Fruit fly (Drosophila melanogaster) whole organism, embryonic: ENCODE results near the gene CG14642.

Experiments used
- Aef1 ChIP-seq: fragments of 200-800 bp; sonication (Bioruptor generic); IDR thresholded peaks from 3 replicates; pipeline ENCODE4 v1.3.6; 2022; ENCODE audit warnings: missing biosample characterization, missing genetic modification characterization
- Asciz ChIP-seq: fragments of 200-800 bp; sonication (Bioruptor generic); optimal IDR thresholded peaks from 2 replicates; lab custom pipeline; 2017; ENCODE audit warnings: missing biosample characterization, mild to moderate bottlenecking, missing genetic modification characterization, missing genetic modification reagents
- B-H2 ChIP-seq: fragments of 200-800 bp; sonication (Bioruptor generic); optimal IDR thresholded peaks from 2 replicates; lab custom pipeline; 2018; ENCODE audit warnings: missing biosample characterization, mild to moderate bottlenecking, missing genetic modification characterization
- BEAF-32 ChIP-seq: fragments of 200-800 bp; sonication (Bioruptor generic); optimal IDR thresholded peaks from 3 replicates; lab custom pipeline; 2017; ENCODE audit warnings: missing biosample characterization, missing genetic modification characterization, mild to moderate bottlenecking, moderate library complexity, missing genetic modification reagents
- CG10543 ChIP-seq: fragments of 200-800 bp; sonication (Bioruptor generic); optimal IDR thresholded peaks from 3 replicates; lab custom pipeline; 2017; ENCODE audit warnings: missing biosample characterization, mild to moderate bottlenecking, missing genetic modification characterization, moderate library complexity
- CG10959 ChIP-seq: fragments of 200-800 bp; sonication (Bioruptor generic); IDR thresholded peaks from 2 replicates; pipeline ENCODE4 v1.3.6; 2022; ENCODE audit warnings: missing biosample characterization, missing genetic modification characterization
- CG11560 ChIP-seq: fragments of 200-800 bp; sonication (Bioruptor generic); IDR thresholded peaks from 3 replicates; pipeline ENCODE4 v1.3.6; 2022; ENCODE audit warnings: missing biosample characterization, missing genetic modification characterization
- CG12155 ChIP-seq: fragments of 200-800 bp; sonication (Bioruptor generic); optimal IDR thresholded peaks from 3 replicates; lab custom pipeline; 2016; ENCODE audit warnings: missing biosample characterization, missing genetic modification characterization
- CG15073 ChIP-seq: fragments of 200-800 bp; sonication (Bioruptor generic); optimal IDR thresholded peaks from 2 replicates; lab custom pipeline; 2016; ENCODE audit warnings: missing biosample characterization, missing genetic modification characterization
- CG18011 ChIP-seq: fragments of 200-800 bp; sonication (Bioruptor generic); optimal IDR thresholded peaks from 2 replicates; lab custom pipeline; 2017; ENCODE audit warnings: missing biosample characterization, missing genetic modification characterization, mild to moderate bottlenecking, moderate library complexity, missing genotype
- CG18619 ChIP-seq: fragments of 200-800 bp; sonication (Bioruptor generic); optimal IDR thresholded peaks from 3 replicates; lab custom pipeline; 2017; ENCODE audit warnings: missing biosample characterization, mild to moderate bottlenecking, missing genetic modification characterization
- CG2116 ChIP-seq: fragments of 200-800 bp; sonication (Bioruptor generic); optimal IDR thresholded peaks from 3 replicates; lab custom pipeline; 2018; ENCODE audit warnings: missing biosample characterization, mild to moderate bottlenecking, missing genetic modification characterization
- CG3995 ChIP-seq: fragments of 200-800 bp; sonication (Bioruptor generic); optimal IDR thresholded peaks from 3 replicates; lab custom pipeline; 2016; ENCODE audit warnings: missing biosample characterization, missing genetic modification characterization
- CG7928 ChIP-seq: fragments of 200-800 bp; sonication (Bioruptor generic); optimal IDR thresholded peaks from 2 replicates; lab custom pipeline; 2017; ENCODE audit warnings: missing biosample characterization, mild to moderate bottlenecking, missing genetic modification characterization
- CG7963 ChIP-seq: fragments of 200-800 bp; sonication (Bioruptor generic); IDR thresholded peaks from 3 replicates; pipeline ENCODE4 v1.3.6; 2022; ENCODE audit warnings: missing biosample characterization, missing genetic modification characterization; ENCODE audit not compliant: partially characterized antibody
- CG8281 ChIP-seq: fragments of 200-800 bp; sonication (Bioruptor generic); optimal IDR thresholded peaks from 2 replicates; lab custom pipeline; 2018; ENCODE audit warnings: missing biosample characterization, mild to moderate bottlenecking, missing genetic modification characterization, moderate library complexity
- CG8359 ChIP-seq: fragments of 200-800 bp; sonication (Bioruptor generic); optimal IDR thresholded peaks from 2 replicates; lab custom pipeline; 2017; ENCODE audit warnings: missing biosample characterization, mild to moderate bottlenecking, missing genetic modification characterization, borderline replicate concordance
- CG8924 ChIP-seq: fragments of 200-800 bp; optimal IDR thresholded peaks from 3 replicates; lab custom pipeline; 2019; ENCODE audit warnings: missing biosample characterization, mild to moderate bottlenecking, missing genetic modification characterization, moderate library complexity
- D ChIP-seq, 2 experiments: fragments of 200-800 bp in 1 of 2; fragments of >200 bp in 1 of 2; sonication (Bioruptor generic) in 1 of 2; optimal IDR thresholded peaks; 2 replicates in 1 of 2; 3 replicates in 1 of 2; lab custom pipeline; 2017; ENCODE audit warnings: mild to moderate bottlenecking in 1 of 2, missing biosample characterization in 1 of 2, missing genetic modification characterization in 1 of 2, missing genetic modification reagents in 1 of 2
- D19B ChIP-seq: fragments of 200-800 bp; sonication (Bioruptor generic); optimal IDR thresholded peaks from 2 replicates; lab custom pipeline; 2017; ENCODE audit warnings: missing biosample characterization, mild to moderate bottlenecking, missing genetic modification characterization
- Dip3 ChIP-seq: fragments of 200-800 bp; sonication (Bioruptor generic); optimal IDR thresholded peaks from 3 replicates; lab custom pipeline; 2016; ENCODE audit warnings: missing biosample characterization, missing genetic modification characterization
- Ets65A ChIP-seq: fragments of 200-800 bp; sonication (Bioruptor generic); peaks from one replicate; lab custom pipeline; 2016; ENCODE audit warnings: missing biosample characterization, missing genetic modification characterization
- HLH54F ChIP-seq: fragments of 200-800 bp; sonication (Bioruptor generic); optimal IDR thresholded peaks from 3 replicates; lab custom pipeline; 2016; ENCODE audit warnings: missing biosample characterization, missing genetic modification characterization
- Lim3 ChIP-seq: fragments of 200-800 bp; sonication (Bioruptor generic); IDR thresholded peaks from 2 replicates; pipeline ENCODE4 v1.3.6; 2022; ENCODE audit warnings: missing biosample characterization, missing genetic modification characterization
- Meics ChIP-seq: fragments of 200-800 bp; sonication (Bioruptor generic); optimal IDR thresholded peaks from 2 replicates; lab custom pipeline; 2017; ENCODE audit warnings: missing biosample characterization, mild to moderate bottlenecking, missing genetic modification characterization
- NC2β ChIP-seq: fragments of 200-800 bp; sonication (Bioruptor generic); optimal IDR thresholded peaks from 2 replicates; lab custom pipeline; 2016; ENCODE audit warnings: missing biosample characterization, missing genetic modification characterization
- NK7.1 ChIP-seq: fragments of 200-800 bp; sonication (Bioruptor generic); optimal IDR thresholded peaks from 3 replicates; lab custom pipeline; 2016; ENCODE audit warnings: missing biosample characterization, missing genetic modification characterization
- Xbp1 ChIP-seq: fragments of 200-800 bp; sonication (Bioruptor generic); optimal IDR thresholded peaks from 3 replicates; lab custom pipeline; 2016; ENCODE audit warnings: missing biosample characterization, mild to moderate bottlenecking, missing genetic modification characterization
- Xrp1 ChIP-seq: fragments of 200-800 bp; sonication (Bioruptor generic); IDR thresholded peaks from 2 replicates; pipeline ENCODE4 v1.3.6; 2022; ENCODE audit warnings: missing biosample characterization, missing genetic modification characterization
- bab2 ChIP-seq: fragments of 200-800 bp; sonication (Bioruptor generic); optimal IDR thresholded peaks from 2 replicates; lab custom pipeline; 2016; ENCODE audit warnings: missing biosample characterization, missing genetic modification characterization
- cas ChIP-seq: fragments of 200-800 bp; sonication (Bioruptor generic); IDR thresholded peaks from 2 replicates; pipeline ENCODE4 v1.3.6; 2022; ENCODE audit warnings: missing biosample characterization, missing genetic modification characterization
- chm ChIP-seq: fragments of 200-800 bp; sonication (Bioruptor generic); IDR thresholded peaks from 2 replicates; pipeline ENCODE4 v1.3.6; 2022; ENCODE audit warnings: missing biosample characterization, missing genetic modification characterization
- crc ChIP-seq: fragments of 200-800 bp; sonication (Bioruptor generic); optimal IDR thresholded peaks from 2 replicates; lab custom pipeline; 2016; ENCODE audit warnings: missing biosample characterization, missing genetic modification characterization
- dysf ChIP-seq: fragments of 200-800 bp; sonication (Bioruptor generic); IDR thresholded peaks from 3 replicates; pipeline ENCODE4 v1.3.6; 2022; ENCODE audit warnings: missing biosample characterization, missing genetic modification characterization
- emc ChIP-seq: fragments of 200-800 bp; sonication (Bioruptor generic); optimal IDR thresholded peaks from 2 replicates; lab custom pipeline; 2016; ENCODE audit warnings: missing biosample characterization, missing genetic modification characterization
- hth ChIP-seq: fragments of >200 bp; optimal IDR thresholded peaks from 2 replicates; lab custom pipeline; 2017; ENCODE audit warnings: inconsistent platforms
- kay ChIP-seq: fragments of 200-800 bp; sonication (Bioruptor generic); optimal IDR thresholded peaks from 2 replicates; lab custom pipeline; 2016; ENCODE audit warnings: missing biosample characterization, missing genetic modification characterization
- klu ChIP-seq: fragments of 200-800 bp; sonication (Bioruptor generic); IDR thresholded peaks from 2 replicates; pipeline ENCODE4 v1.3.6; 2022; ENCODE audit warnings: missing biosample characterization, missing genetic modification characterization
- pfk ChIP-seq: fragments of 200-800 bp; sonication (Bioruptor generic); optimal IDR thresholded peaks from 2 replicates; lab custom pipeline; 2018; ENCODE audit warnings: missing biosample characterization, mild to moderate bottlenecking, missing genetic modification characterization, moderate library complexity
- pros ChIP-seq: fragments of 200-800 bp; sonication (Bioruptor generic); optimal IDR thresholded peaks from 3 replicates; lab custom pipeline; 2019; ENCODE audit warnings: missing biosample characterization, mild to moderate bottlenecking, missing genetic modification characterization, moderate library complexity
- pzg ChIP-seq: fragments of 200-800 bp; sonication (Bioruptor generic); optimal IDR thresholded peaks from 3 replicates; lab custom pipeline; 2018; ENCODE audit warnings: missing biosample characterization, mild to moderate bottlenecking, missing genetic modification characterization, moderate library complexity
- schlank ChIP-seq: fragments of 200-800 bp; sonication (Bioruptor generic); optimal IDR thresholded peaks from 2 replicates; lab custom pipeline; 2018; ENCODE audit warnings: missing biosample characterization, mild to moderate bottlenecking, missing genetic modification characterization
- sima ChIP-seq: fragments of 200-800 bp; sonication (Bioruptor generic); optimal IDR thresholded peaks from 2 replicates; lab custom pipeline; 2016; ENCODE audit warnings: missing biosample characterization, missing genetic modification characterization
- stwl ChIP-seq: fragments of 200-800 bp; sonication (Bioruptor generic); optimal IDR thresholded peaks from 3 replicates; lab custom pipeline; 2018; ENCODE audit warnings: missing biosample characterization, mild to moderate bottlenecking, missing genetic modification characterization, moderate library complexity
- tin ChIP-seq: fragments of 200-800 bp; sonication (Bioruptor generic); optimal IDR thresholded peaks from 3 replicates; lab custom pipeline; 2016; ENCODE audit warnings: missing biosample characterization, missing genetic modification characterization
- tll ChIP-seq, 2 experiments: fragments of 200-800 bp in 1 of 2; fragments of >200 bp in 1 of 2; sonication (Bioruptor generic) in 1 of 2; optimal IDR thresholded peaks; 2 replicates each; lab custom pipeline; 2017 to 2019; ENCODE audit warnings: missing biosample characterization in 2 of 2, missing genetic modification characterization in 2 of 2, mild to moderate bottlenecking in 1 of 2, moderate library complexity in 1 of 2
- trh ChIP-seq: fragments of 200-800 bp; sonication (Bioruptor generic); optimal IDR thresholded peaks from 2 replicates; lab custom pipeline; 2016; ENCODE audit warnings: missing biosample characterization, missing genetic modification characterization
- unpg ChIP-seq: fragments of 200-800 bp; sonication (Bioruptor generic); optimal IDR thresholded peaks from 3 replicates; lab custom pipeline; 2018; ENCODE audit warnings: missing biosample characterization, mild to moderate bottlenecking, missing genetic modification characterization, moderate library complexity
- wor ChIP-seq: fragments of 200-800 bp; sonication (Bioruptor generic); IDR thresholded peaks from 2 replicates; pipeline ENCODE4 v1.3.6; 2022; ENCODE audit warnings: missing biosample characterization, missing genetic modification characterization

CG14642 gene

dm6 chr3R:4215264-4215993, 27.1 kb downstream of the CG14642 start, which contains the start of gene CG14636 (continued):
- TF ChIP-seq tin: peak; percentile 48
- peak; percentile 62 for TF ChIP-seq NC2β (GFP tag; lab: Kevin White, UChicago)
- peak; percentile 41 for TF ChIP-seq Asciz (GFP tag; lab: Kevin White, UChicago)
- 0 out of 2 replicates have a peak, but pooled peaks have one; percentile 39 for TF ChIP-seq cas (GFP tag; lab: Robert Waterston, UW)
- peak; percentile 62 for TF ChIP-seq CG18619 (GFP tag; lab: Kevin White, UChicago)
- no peak for TF ChIP-seq trh
- no peak for TF ChIP-seq Lim3
- peak; percentile 66 for TF ChIP-seq Xbp1 (GFP tag; lab: Kevin White, UChicago)
- no peak for TF ChIP-seq CG8359 (GFP tag; lab: Kevin White, UChicago)
- TF ChIP-seq Xrp1 (GFP tag; lab: Robert Waterston, UW): peak; percentile 74
- TF ChIP-seq sima (GFP tag; lab: Kevin White, UChicago): no peak
- TF ChIP-seq CG15073 (GFP tag; lab: Kevin White, UChicago): no peak
- TF ChIP-seq bab2 (GFP tag; lab: Kevin White, UChicago): peak; percentile 60
- TF ChIP-seq schlank (tag; lab: Kevin White, UChicago): peak; percentile 46
- TF ChIP-seq pfk: no peak
- peak; percentile 68 for TF ChIP-seq unpg (GFP tag; lab: Kevin White, UChicago)
- peak; percentile 51 for TF ChIP-seq Dip3
- peak; percentile 19 for TF ChIP-seq D19B (GFP tag; lab: Kevin White, UChicago)
- no peak for TF ChIP-seq BEAF-32
- peak; percentile 12 for TF ChIP-seq pros
- peak; percentile 87 for TF ChIP-seq Ets65A (GFP tag; lab: Kevin White, UChicago)
- TF ChIP-seq CG2116 (GFP tag; lab: Kevin White, UChicago): peak; percentile 25
- no peak for TF ChIP-seq CG10959 (GFP tag; lab: Robert Waterston, UW)
- TF ChIP-seq CG8924 (tag; lab: Kevin White, UChicago): peak; percentile 58
- no peak for TF ChIP-seq tll (GFP tag; optimal IDR thresholded peaks at IDR 0.05; lab: Kevin White, UChicago)
- TF ChIP-seq CG7928 (GFP tag; lab: Kevin White, UChicago): no peak
- TF ChIP-seq HLH54F (GFP tag; lab: Kevin White, UChicago): peak; percentile 66
- no peak for TF ChIP-seq pzg (GFP tag; lab: Kevin White, UChicago)
- TF ChIP-seq CG18011: peak; percentile 48
- TF ChIP-seq dysf (GFP tag; lab: Robert Waterston, UW): peak; percentile 90
- TF ChIP-seq CG12155: peak; percentile 54
- no peak for TF ChIP-seq stwl
- TF ChIP-seq crc: peak; percentile 46
- no peak for TF ChIP-seq hth (lab: Kevin White, UChicago)
- peak; percentile 9 for TF ChIP-seq emc (GFP tag; lab: Kevin White, UChicago)
- TF ChIP-seq CG11560 (tag; lab: Robert Waterston, UW): peak; percentile 69; the same call in 2 of the 3 replicates
- TF ChIP-seq CG7963 (GFP tag; lab: Robert Waterston, UW): 0 out of 3 replicates have a peak, but pooled peaks have one; percentile 31
- peak; percentile 17 for TF ChIP-seq NK7.1 (GFP tag; lab: Kevin White, UChicago)
- TF ChIP-seq Aef1: peak; percentile 53; the same call in 2 of the 3 replicates
- TF ChIP-seq CG8281 (tag; lab: Kevin White, UChicago): peak; percentile 35
- TF ChIP-seq kay: no peak
- TF ChIP-seq B-H2 (GFP tag; lab: Kevin White, UChicago): no peak
- TF ChIP-seq klu (GFP tag; lab: Robert Waterston, UW): peak; percentile 68; the same call in 1 of the 2 replicates
- TF ChIP-seq chm (GFP tag; lab: Robert Waterston, UW): no peak; the same call in 1 of the 2 replicates
- peak; percentile 77 for TF ChIP-seq Meics (GFP tag; lab: Kevin White, UChicago)
- peak; percentile 51 for TF ChIP-seq wor (GFP tag; lab: Robert Waterston, UW)
- TF ChIP-seq CG3995 (GFP tag; lab: Kevin White, UChicago): peak; percentile 12
- TF ChIP-seq D (optimal IDR thresholded peaks at IDR 0.05; lab: Kevin White, UChicago): no peak
- TF ChIP-seq D (GFP tag; optimal IDR thresholded peaks at IDR 0.05; lab: Kevin White, UChicago): no peak
- peak; percentile 92 for TF ChIP-seq CG10543 (GFP tag; lab: Kevin White, UChicago)
